Worm (Caenorhabditis elegans): ENCODE data around the gene F41G3.20.

Gene F41G3.20

ce11 chrII:6707496-6708260 is 43.2 kb downstream of the F41G3.20 start (continued):
- TF ChIP-seq C34B4.2 (tag; optimal IDR thresholded peaks at IDR 0.05) (no peak), nhr-71 (tag; optimal IDR thresholded peaks at IDR 0.05) (peak; percentile 74), ceh-82 (tag; optimal IDR thresholded peaks at IDR 0.05) (peak in 1 of 3 experiments; percentile 1), ets-5 (GFP tag; IDR thresholded peaks at IDR 0.05) (no peak), blmp-1 (tag; optimal IDR thresholded peaks at IDR 0.05) (peak; percentile 61)

ce11 chrII:6706552-6707091 is 44.2 kb downstream of the F41G3.20 start:
- peak; percentile 39 for TF ChIP-seq fkh-10 (GFP tag; optimal IDR thresholded peaks at IDR 0.05)
- no peak for TF ChIP-seq nhr-20 (tag; optimal IDR thresholded peaks at IDR 0.05)
- no peak for TF ChIP-seq F16B12.6 (tag; optimal IDR thresholded peaks at IDR 0.05)
- TF ChIP-seq tbx-2 (tag; optimal IDR thresholded peaks at IDR 0.05) = peak; percentile 21
- TF ChIP-seq lin-14 (GFP tag; optimal IDR thresholded peaks at IDR 0.05) = peak; percentile 64

- TF ChIP-seq unc-130 (tag; optimal IDR thresholded peaks at IDR 0.05) (no peak), lin-13 (GFP tag; optimal IDR thresholded peaks at IDR 0.05) (no peak), zag-1 (tag; optimal IDR thresholded peaks at IDR 0.05) (no peak), fkh-4 (tag; optimal IDR thresholded peaks at IDR 0.05; ENCODE audit: borderline replicate concordance) (no peak), pax-3 (tag; optimal IDR thresholded peaks at IDR 0.05) (no peak), pqm-1 (tag; optimal IDR thresholded peaks at IDR 0.05) (no peak), skn-1 (tag; optimal IDR thresholded peaks at IDR 0.05) (no peak), ceh-63 (GFP tag; optimal IDR thresholded peaks at IDR 0.05) (no peak), egl-13 (tag; optimal IDR thresholded peaks at IDR 0.05) (no peak), dpl-1 (GFP tag; optimal IDR thresholded peaks at IDR 0.05) (no peak), ama-1 (optimal IDR thresholded peaks at IDR 0.05) (no peak), mef-2 (tag; optimal IDR thresholded peaks at IDR 0.05) (no peak), nhr-237 (tag; optimal IDR thresholded peaks at IDR 0.05) (no peak), swsn-7 (tag; optimal IDR thresholded peaks at IDR 0.05) (no peak), fkh-8 (tag; optimal IDR thresholded peaks at IDR 0.05) (no peak), lin-35 (GFP tag; optimal IDR thresholded peaks at IDR 0.05) (no peak), irx-1 (tag; optimal IDR thresholded peaks at IDR 0.05) (no peak), mep-1 (tag; optimal IDR thresholded peaks at IDR 0.05) (no peak), xbp-1 (tag; optimal IDR thresholded peaks at IDR 0.05) (no peak), aly-2 (tag; optimal IDR thresholded peaks at IDR 0.05) (no peak), ceh-88 (GFP tag; IDR thresholded peaks at IDR 0.05) (no peak), C16A3.4 (tag; optimal IDR thresholded peaks at IDR 0.05) (no peak), C04F5.9 (tag; optimal IDR thresholded peaks at IDR 0.05) (no peak), nhr-84 (tag; optimal IDR thresholded peaks at IDR 0.05) (no peak), snpc-4 (tag; optimal IDR thresholded peaks at IDR 0.05) (no peak), dsc-1 (tag; optimal IDR thresholded peaks at IDR 0.05) (peak; percentile 58), zip-4 (GFP tag; optimal IDR thresholded peaks at IDR 0.05) (no peak), tbx-2 (tag; optimal IDR thresholded peaks at IDR 0.05) (no peak), lir-3 (tag; optimal IDR thresholded peaks at IDR 0.05; ENCODE audit: poor library complexity) (no peak), egl-27 (tag; optimal IDR thresholded peaks at IDR 0.05) (no peak), mab-9 (GFP tag; IDR thresholded peaks at IDR 0.05) (no peak), grh-1 (GFP tag; IDR thresholded peaks at IDR 0.05) (no peak), unc-86 (tag; optimal IDR thresholded peaks at IDR 0.05) (no peak), jun-1 (tag; optimal IDR thresholded peaks at IDR 0.05) (no peak), isw-1 (GFP tag; IDR thresholded peaks at IDR 0.05) (no peak), unc-62 (GFP tag; optimal IDR thresholded peaks at IDR 0.05) (no peak), lin-15B (tag; optimal IDR thresholded peaks at IDR 0.05) (no peak), aha-1 (tag; optimal IDR thresholded peaks at IDR 0.05) (no peak), elt-2 (tag; optimal IDR thresholded peaks at IDR 0.05) (no peak)
Measured at ce11 chrII:6705593-6706228, 45.1 kb downstream of the F41G3.20 start, which contains the start of gene rpy-1. TSS of gene rpy-1 (minus strand) at chrII:6705643.

Data from whole organism, L1 larva.